Fruit fly (Drosophila melanogaster) whole organism: Measurements from ENCODE around the gene ana1.
A peak's percentile ranks its signal among the peaks of the same experiment; 100 is the strongest.

Experiments
- CG8478 ChIP-seq: fragments of >200 bp; optimal IDR thresholded peaks from 2 replicates; lab custom pipeline; 2018; ENCODE audit warnings: inconsistent platforms
- Dll ChIP-seq: fragments of >200 bp; optimal IDR thresholded peaks from 2 replicates; lab custom pipeline; 2017
- EcR ChIP-seq, 2 experiments: fragments of >200 bp; optimal IDR thresholded peaks; 2 replicates each; lab custom pipeline; 2017; ENCODE audit warnings: missing biosample characterization in 2 of 2, missing genetic modification characterization in 2 of 2, missing genetic modification reagents in 2 of 2
- pan ChIP-seq: fragments of >200 bp; optimal IDR thresholded peaks from 2 replicates; lab custom pipeline; 2017
- psq ChIP-seq: fragments of >200 bp; optimal IDR thresholded peaks from 2 replicates; lab custom pipeline; 2017
- usp ChIP-seq: fragments of >200 bp; optimal IDR thresholded peaks from 2 replicates; lab custom pipeline; 2017; ENCODE audit warnings: missing biosample characterization, missing genetic modification characterization, mixed read lengths

Gene ana1

dm6 chr3R:24557020-24557465, 26.7 kb downstream of the ana1 start:
- peak; percentile 28 for TF ChIP-seq CG8478 (lab: Kevin White, UChicago)
- TF ChIP-seq Dll, result no peak

- TF ChIP-seq Dll (no peak), pan (lab: Kevin White, UChicago) (no peak), usp (no peak), psq (lab: Kevin White, UChicago) (no peak), CG8478 (lab: Kevin White, UChicago) (no peak)
Measured at dm6 chr3R:24562323-24563025, 32.1 kb downstream of the ana1 start.

DNA sequence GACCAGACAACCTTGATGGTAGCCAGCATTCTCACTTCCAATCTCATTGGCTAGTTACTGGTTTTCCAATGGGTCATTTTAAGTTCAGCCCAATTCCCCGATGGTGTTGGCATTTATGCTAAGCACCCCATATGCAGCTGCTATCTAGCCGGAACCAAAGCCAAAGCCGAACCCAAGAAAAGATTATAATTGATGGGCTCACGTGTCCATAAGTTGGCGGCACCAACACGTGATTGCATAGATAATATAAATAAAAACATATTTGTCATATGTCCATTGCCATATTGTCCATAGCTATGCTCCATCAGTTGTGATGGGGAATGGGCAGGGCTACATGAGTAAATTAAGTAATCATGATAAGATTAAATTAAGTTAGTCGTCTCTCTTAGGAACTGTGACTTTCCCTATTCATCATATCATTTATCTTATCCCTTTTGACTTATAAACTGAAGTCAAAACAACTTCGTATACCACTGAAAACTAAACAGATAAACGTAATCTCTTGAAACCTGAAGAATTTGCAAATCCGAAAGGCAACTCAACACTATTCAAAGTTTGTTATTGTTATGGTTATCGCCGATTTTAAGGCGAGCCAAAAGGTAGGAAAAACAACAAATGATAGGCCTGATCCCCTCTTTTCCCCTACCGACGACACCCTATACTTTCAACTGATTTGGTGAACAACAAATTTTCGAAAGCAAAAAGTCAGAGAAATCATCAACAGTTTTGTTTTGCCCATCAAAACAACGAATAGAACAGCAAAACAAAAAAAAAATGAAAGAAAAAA, 32.9 kb downstream of the ana1 start:
- TF ChIP-seq EcR (GFP tag; optimal IDR thresholded peaks at IDR 0.05; lab: Kevin White, UChicago) (no peak), Dll (no peak), pan (lab: Kevin White, UChicago) (no peak), usp (no peak), CG8478 (lab: Kevin White, UChicago) (no peak), psq (lab: Kevin White, UChicago) (no peak)

dm6 chr3R:24564191-24564798, 33.9 kb downstream of the ana1 start:
- TF ChIP-seq psq (lab: Kevin White, UChicago), result no peak
- TF ChIP-seq EcR (GFP tag; optimal IDR thresholded peaks at IDR 0.05; lab: Kevin White, UChicago), result no peak
- no peak for TF ChIP-seq Dll
- TF ChIP-seq pan (lab: Kevin White, UChicago), result no peak
- TF ChIP-seq usp, result no peak
- TF ChIP-seq CG8478 (lab: Kevin White, UChicago), result no peak

- TF ChIP-seq pan (lab: Kevin White, UChicago) (no peak), CG8478 (lab: Kevin White, UChicago) (no peak), EcR (GFP tag; optimal IDR thresholded peaks at IDR 0.05; lab: Kevin White, UChicago) (no peak), Dll (no peak), psq (lab: Kevin White, UChicago) (no peak), usp (no peak)
Measured at dm6 chr3R:24564799-24565344, 34.5 kb downstream of the ana1 start.

DNA sequence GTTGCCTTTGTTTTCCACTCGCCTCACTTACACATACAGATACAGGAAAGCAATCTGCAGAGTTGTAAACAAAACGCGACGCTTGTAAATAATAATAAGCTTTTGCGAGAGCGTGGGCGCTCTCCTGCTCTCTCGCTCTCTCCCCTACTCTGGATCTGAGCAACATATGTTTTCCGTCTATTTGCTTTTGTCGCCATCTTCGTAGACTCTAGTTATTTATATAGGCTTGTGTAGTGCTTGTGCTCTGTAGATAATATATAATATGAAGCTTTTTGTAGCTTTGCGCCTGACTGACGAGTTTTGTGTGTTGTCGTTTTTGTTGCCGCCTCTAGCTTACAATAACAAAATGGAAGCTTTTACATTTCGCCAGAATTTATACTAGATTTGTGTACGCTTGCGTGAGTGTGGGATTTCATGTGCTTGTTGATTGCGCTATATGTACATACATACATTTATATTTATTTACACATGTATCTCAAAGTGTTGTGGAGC, 35.4 kb downstream of the ana1 start:
- TF ChIP-seq pan (lab: Kevin White, UChicago) (no peak), usp (no peak), psq (lab: Kevin White, UChicago) (no peak), CG8478 (lab: Kevin White, UChicago) (no peak), EcR (GFP tag; optimal IDR thresholded peaks at IDR 0.05; lab: Kevin White, UChicago) (no peak), Dll (no peak)

DNA sequence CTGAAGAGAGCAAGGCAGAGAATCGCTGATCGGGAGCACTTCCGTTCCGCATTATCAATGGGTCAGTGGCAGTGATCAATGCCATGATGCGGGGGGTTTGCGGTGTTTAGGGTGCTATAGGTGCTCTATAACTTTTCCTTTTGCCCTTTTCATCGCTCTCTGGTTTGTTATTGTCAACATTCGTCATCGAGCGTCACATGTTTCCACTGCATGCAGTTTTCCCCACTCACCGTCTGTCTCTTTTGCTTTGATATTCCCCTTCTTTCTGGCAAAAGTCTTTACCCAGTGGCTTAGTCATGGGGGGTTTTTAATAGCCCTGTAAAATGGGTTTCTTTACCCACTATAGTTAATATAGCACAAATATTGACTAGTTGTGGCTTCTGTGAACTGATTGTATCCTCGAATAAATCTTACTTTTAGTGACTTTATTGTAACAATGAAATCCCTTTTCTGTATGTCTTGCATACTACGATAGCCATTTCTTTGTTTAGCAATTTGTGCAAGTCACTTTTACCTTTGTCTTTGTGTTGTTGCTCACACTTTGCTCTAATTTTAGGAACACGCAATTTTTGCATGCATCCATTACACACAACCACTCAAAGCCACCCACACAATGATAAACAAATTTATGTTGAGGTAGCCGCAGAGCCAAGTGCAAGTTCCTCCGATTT, 36.5 kb downstream of the ana1 start:
- no peak for TF ChIP-seq pan (lab: Kevin White, UChicago)
- no peak for TF ChIP-seq usp
- no peak for TF ChIP-seq CG8478 (lab: Kevin White, UChicago)
- no peak for TF ChIP-seq Dll
- no peak for TF ChIP-seq psq (lab: Kevin White, UChicago)
- TF ChIP-seq EcR (GFP tag; optimal IDR thresholded peaks at IDR 0.05; lab: Kevin White, UChicago), result no peak

DNA sequence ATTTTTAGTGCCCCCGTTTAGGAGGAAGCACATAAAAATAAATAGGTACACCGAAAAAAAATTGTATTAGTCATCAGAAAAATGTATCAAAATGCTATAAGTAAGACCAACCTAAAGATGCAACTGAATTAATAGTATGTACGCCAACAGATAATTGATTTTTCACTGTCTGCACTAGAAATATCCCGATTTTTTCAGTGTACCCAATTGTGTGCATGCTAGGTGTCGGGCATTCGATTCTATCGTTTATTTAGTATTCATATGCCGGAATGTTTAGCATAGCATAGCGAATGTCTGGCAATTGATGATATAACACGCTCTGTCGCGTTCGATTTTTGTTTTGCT, 37.0 kb downstream of the ana1 start:
- TF ChIP-seq Dll, result no peak
- no peak for TF ChIP-seq psq (lab: Kevin White, UChicago)
- TF ChIP-seq pan (lab: Kevin White, UChicago), result no peak
- TF ChIP-seq EcR (GFP tag; optimal IDR thresholded peaks at IDR 0.05; lab: Kevin White, UChicago), result no peak
- TF ChIP-seq CG8478 (lab: Kevin White, UChicago), result no peak
- TF ChIP-seq usp, result no peak

DNA sequence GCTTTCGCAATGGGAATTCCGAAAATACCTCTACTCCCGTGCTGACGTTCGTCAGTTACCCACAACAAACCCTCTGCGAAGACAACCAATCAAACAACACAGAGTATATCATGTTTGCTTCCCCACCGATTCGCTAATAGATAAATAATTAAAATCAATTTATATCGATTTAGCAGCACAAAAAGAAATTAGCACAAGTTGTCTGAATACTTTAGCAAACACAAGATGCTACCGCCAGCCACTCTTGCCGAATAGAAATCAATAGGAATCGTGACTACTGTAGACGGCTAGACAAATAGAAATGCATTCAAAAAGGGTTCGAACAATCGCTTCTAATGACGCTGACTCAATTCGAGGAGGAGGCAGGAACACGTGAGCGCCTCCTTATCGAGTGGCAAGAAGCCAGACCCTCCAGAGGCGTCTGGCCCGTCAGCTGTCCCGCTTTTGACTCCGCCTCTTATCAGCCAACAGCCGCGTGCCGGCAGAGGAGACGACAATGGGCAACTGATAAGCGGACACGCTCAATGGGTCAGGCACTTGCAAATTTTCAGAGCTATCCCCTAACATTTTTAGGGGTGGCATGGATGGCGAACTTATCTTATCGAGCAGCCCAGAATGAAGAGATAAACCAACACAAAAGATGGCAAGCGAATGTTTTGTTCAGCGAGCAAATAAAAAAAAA, 38.0 kb downstream of the ana1 start:
- TF ChIP-seq usp (no peak), Dll (no peak), CG8478 (lab: Kevin White, UChicago) (no peak), pan (lab: Kevin White, UChicago) (no peak), psq (lab: Kevin White, UChicago) (no peak), EcR (GFP tag; optimal IDR thresholded peaks at IDR 0.05; lab: Kevin White, UChicago) (no peak)

dm6 chr3R:24569669-24570349, 39.4 kb downstream of the ana1 start:
- TF ChIP-seq psq (lab: Kevin White, UChicago), result no peak
